Worm (Caenorhabditis elegans) whole organism, L4 larva: ENCODE measurements around the gene F54D10.8.

Experiments used
- F26F4.8 ChIP-seq: fragments of 200-800 bp; sonication (Bioruptor generic); conservative IDR thresholded peaks from 2 replicates; pipeline ENCODE4 v1.3.6; 2022; ENCODE audit warnings: missing genetic modification characterization, missing compliant biosample characterization
- F37D6.2 ChIP-seq: sonication (generic microtip); optimal IDR thresholded peaks from 2 replicates; lab custom pipeline; 2016; ENCODE audit warnings: mild to moderate bottlenecking, missing genetic modification characterization, missing compliant biosample characterization
- F44E2.7 ChIP-seq: fragments of 200-800 bp; sonication (Bioruptor generic); IDR thresholded peaks from 2 replicates; pipeline ENCODE4 v2.1.2; 2022; ENCODE audit warnings: missing genetic modification characterization, missing compliant biosample characterization
- F49E8.2 ChIP-seq: sonication (generic microtip); optimal IDR thresholded peaks from 2 replicates; lab custom pipeline; 2016; ENCODE audit warnings: missing compliant biosample characterization, mild to moderate bottlenecking, missing genetic modification characterization, borderline replicate concordance
- T20F7.1 ChIP-seq: fragments of 200-800 bp; sonication (Bioruptor generic); optimal IDR thresholded peaks from 2 replicates; lab custom pipeline; 2018; ENCODE audit warnings: mild to moderate bottlenecking, missing genetic modification characterization, missing compliant biosample characterization
- T26A8.4 ChIP-seq: fragments of 200-800 bp; sonication (Bioruptor generic); IDR thresholded peaks from 2 replicates; pipeline ENCODE4 v1.3.6; 2022; ENCODE audit warnings: missing genetic modification characterization, missing compliant biosample characterization
- Y5F2A.4 ChIP-seq: fragments of 200-800 bp; sonication (Bioruptor generic); optimal IDR thresholded peaks from 2 replicates; lab custom pipeline; 2018; ENCODE audit warnings: mild to moderate bottlenecking, missing genetic modification characterization, missing compliant biosample characterization
- Y75B8A.6 ChIP-seq: fragments of 200-800 bp; sonication (Bioruptor generic); IDR thresholded peaks from 2 replicates; pipeline ENCODE4 v1.3.6; 2022; ENCODE audit warnings: missing genetic modification reagents, missing genetic modification characterization, missing compliant biosample characterization
- aha-1 ChIP-seq: fragments of 150-350 bp; peaks from one replicate; lab custom pipeline; 2014; ENCODE audit warnings: missing biosample characterization, missing genetic modification characterization
- aly-2 ChIP-seq: sonication (generic microtip); optimal IDR thresholded peaks from 2 replicates; lab custom pipeline; 2018; ENCODE audit warnings: missing biosample characterization, missing genetic modification characterization
- arid-1 ChIP-seq: fragments of 200-800 bp; sonication (Bioruptor generic); conservative IDR thresholded peaks from 2 replicates; pipeline ENCODE4 v1.3.6; 2022; ENCODE audit warnings: missing genetic modification reagents, missing genetic modification characterization, missing compliant biosample characterization
- ceh-20 ChIP-seq: fragments of 200-800 bp; sonication (Bioruptor generic); IDR thresholded peaks from 2 replicates; pipeline ENCODE4 v1.3.6; 2022; ENCODE audit warnings: missing genetic modification reagents, missing genetic modification characterization, missing compliant biosample characterization
- ceh-28 ChIP-seq: fragments of 150-350 bp; optimal IDR thresholded peaks from 2 replicates; lab custom pipeline; 2014; ENCODE audit warnings: missing biosample characterization, missing genetic modification reagents, missing genetic modification characterization
- ceh-62 ChIP-seq: sonication (generic microtip); optimal IDR thresholded peaks from 2 replicates; lab custom pipeline; 2017; ENCODE audit warnings: missing biosample characterization, missing genetic modification characterization
- dmd-8 ChIP-seq: fragments of 200-800 bp; sonication (Bioruptor generic); IDR thresholded peaks from 2 replicates; pipeline ENCODE4 v1.3.6; 2022; ENCODE audit warnings: missing genetic modification characterization, missing compliant biosample characterization
- dmd-9 ChIP-seq: fragments of 200-800 bp; sonication (Bioruptor generic); IDR thresholded peaks from 2 replicates; pipeline ENCODE4 v1.3.6; 2022; ENCODE audit warnings: missing genetic modification reagents, missing genetic modification characterization, missing compliant biosample characterization
- dpl-1 ChIP-seq: fragments of 150-350 bp; optimal IDR thresholded peaks from 2 replicates; lab custom pipeline; 2014; ENCODE audit warnings: missing biosample characterization, missing genetic modification reagents, missing genetic modification characterization
- egl-27 ChIP-seq: sonication (generic microtip); optimal IDR thresholded peaks from 3 replicates; lab custom pipeline; 2017; ENCODE audit warnings: missing biosample characterization, missing genetic modification reagents, missing genetic modification characterization
- jun-1 ChIP-seq: fragments of 150-350 bp; optimal IDR thresholded peaks from 2 replicates; lab custom pipeline; 2014; ENCODE audit warnings: missing biosample characterization, missing genetic modification reagents, missing genetic modification characterization
- lim-7 ChIP-seq: fragments of 200-800 bp; sonication (Bioruptor generic); IDR thresholded peaks from 2 replicates; pipeline ENCODE4 v1.3.6; 2022; ENCODE audit warnings: missing genetic modification characterization, missing compliant biosample characterization
- lin-1 ChIP-seq: fragments of 200-800 bp; sonication (Bioruptor generic); IDR thresholded peaks from 2 replicates; pipeline ENCODE4 v1.3.6; 2022; ENCODE audit warnings: missing genetic modification reagents, missing genetic modification characterization, missing compliant biosample characterization
- lin-29 ChIP-seq: fragments of 200-800 bp; sonication (Bioruptor generic); IDR thresholded peaks from 2 replicates; pipeline ENCODE4 v1.3.6; 2022; ENCODE audit warnings: missing genetic modification reagents, missing genetic modification characterization, missing compliant biosample characterization
- lin-38 ChIP-seq: fragments of 200-800 bp; sonication (Bioruptor generic); IDR thresholded peaks from 2 replicates; pipeline ENCODE4 v1.3.6; 2022; ENCODE audit warnings: missing genetic modification reagents, missing genetic modification characterization, missing compliant biosample characterization
- lin-39 ChIP-seq: fragments of 150-350 bp; optimal IDR thresholded peaks from 2 replicates; lab custom pipeline; 2014; ENCODE audit warnings: missing biosample characterization, missing genetic modification reagents, missing genetic modification characterization
- lsy-2 ChIP-seq, 2 experiments: fragments of 150-350 bp in 1 of 2; sonication (generic microtip) in 1 of 2; optimal IDR thresholded peaks; 2 replicates each; lab custom pipeline; 2014 to 2017; ENCODE audit warnings: missing biosample characterization in 2 of 2, missing genetic modification characterization in 2 of 2
- mes-2 ChIP-seq: sonication (generic microtip); optimal IDR thresholded peaks from 2 replicates; lab custom pipeline; 2016; ENCODE audit warnings: missing genotype, mild to moderate bottlenecking, missing genetic modification characterization, missing compliant biosample characterization; ENCODE audit not compliant: poor library complexity, severe bottlenecking
- mxl-2 ChIP-seq: fragments of 200-800 bp; sonication (Bioruptor generic); conservative IDR thresholded peaks from 2 replicates; pipeline ENCODE4 v1.3.6; 2022; ENCODE audit warnings: missing genetic modification reagents, missing genetic modification characterization, missing compliant biosample characterization
- nhr-11 ChIP-seq: fragments of 150-350 bp; optimal IDR thresholded peaks from 2 replicates; lab custom pipeline; 2014; ENCODE audit warnings: missing biosample characterization, missing genetic modification characterization
- nhr-28 ChIP-seq: fragments of 150-350 bp; optimal IDR thresholded peaks from 2 replicates; lab custom pipeline; 2014; ENCODE audit warnings: missing biosample characterization, missing genetic modification characterization
- nhr-48 ChIP-seq: sonication (generic microtip); optimal IDR thresholded peaks from 2 replicates; lab custom pipeline; 2016; ENCODE audit warnings: mild to moderate bottlenecking, missing genetic modification characterization, missing compliant biosample characterization
- sdz-12 ChIP-seq: fragments of 200-800 bp; sonication (Bioruptor generic); optimal IDR thresholded peaks from 2 replicates; lab custom pipeline; 2018; ENCODE audit warnings: mild to moderate bottlenecking, missing genetic modification characterization, missing compliant biosample characterization
- snpc-1.2 ChIP-seq: fragments of 200-800 bp; sonication (Bioruptor generic); IDR thresholded peaks from 2 replicates; pipeline ENCODE4 v1.3.6; 2022; ENCODE audit warnings: missing genetic modification reagents, missing genetic modification characterization, missing compliant biosample characterization
- snpc-4 ChIP-seq: fragments of 150-350 bp; optimal IDR thresholded peaks from 2 replicates; lab custom pipeline; 2014; ENCODE audit warnings: missing biosample characterization, missing genetic modification characterization
- unc-39 ChIP-seq: sonication (generic microtip); optimal IDR thresholded peaks from 2 replicates; lab custom pipeline; 2017; ENCODE audit warnings: missing biosample characterization, missing genetic modification characterization
- unc-62 ChIP-seq, 3 experiments: fragments of 150-350 bp in 1 of 3; sonication (generic microtip); optimal IDR thresholded peaks in 2 of 3; peaks in 1 of 3; 1 replicate in 1 of 3; 2 replicates in 2 of 3; lab custom pipeline; 2014 to 2017; ENCODE audit warnings: missing biosample characterization in 3 of 3, missing genetic modification characterization in 3 of 3, missing genetic modification reagents in 3 of 3, missing genotype in 1 of 3
- vab-7 ChIP-seq: fragments of 200-800 bp; sonication (Bioruptor generic); IDR thresholded peaks from 2 replicates; pipeline ENCODE4 v1.3.6; 2022; ENCODE audit warnings: missing genetic modification reagents, missing genetic modification characterization, missing compliant biosample characterization
- zip-11 ChIP-seq: fragments of 200-800 bp; sonication (Bioruptor generic); IDR thresholded peaks from 2 replicates; pipeline ENCODE4 v1.3.6; 2022; ENCODE audit warnings: missing genetic modification characterization, missing compliant biosample characterization

F54D10.8 gene

DNA sequence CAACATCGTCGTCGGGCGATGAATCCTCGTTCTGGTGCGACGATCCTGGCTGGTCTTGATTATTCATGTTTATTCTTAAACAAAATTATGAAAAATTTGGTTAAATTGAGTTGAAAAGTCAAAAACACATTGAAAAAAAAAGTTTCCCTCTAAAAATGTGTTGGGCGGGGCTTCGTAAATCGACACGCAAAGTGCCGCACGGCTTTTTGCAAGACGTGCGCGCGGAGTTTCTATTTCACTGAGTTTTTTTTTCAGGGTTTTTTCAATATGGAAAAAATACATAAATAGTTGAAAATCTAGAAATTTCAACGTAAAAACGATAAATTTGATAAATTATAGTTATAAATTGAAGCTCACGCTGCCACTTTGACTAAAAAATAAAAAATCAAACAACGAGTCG, 19.6 kb downstream of the F54D10.8 start, which contains the start of gene F54D10.5 (continued):
- no peak for TF ChIP-seq nhr-48 (tag; lab: Kevin White, UChicago)

DNA sequence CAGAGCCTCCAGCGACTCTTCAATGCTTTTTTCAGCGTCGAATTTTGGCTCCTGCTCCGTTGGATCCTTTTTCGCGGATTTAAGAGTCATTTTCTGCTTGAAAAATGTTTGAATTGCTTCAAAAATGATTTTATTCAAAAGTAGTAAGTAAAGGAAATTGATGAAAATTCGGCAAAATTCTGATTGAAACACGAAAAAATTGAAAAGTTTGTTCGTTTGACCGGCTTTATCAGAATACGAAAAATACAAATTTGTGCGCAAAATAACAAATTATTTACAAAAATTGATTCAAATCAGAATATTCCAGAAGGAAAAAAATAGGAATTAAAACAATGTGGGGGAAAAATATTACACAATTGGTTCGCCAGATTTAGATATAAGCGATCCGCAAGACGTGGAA, 20.7 kb downstream of the F54D10.8 start, which contains the start of gene F54D10.4:
F54D10.4 (minus strand) TSS at position 101 of the 400 bp plus-strand sequence.
- peak; percentile 82 for TF ChIP-seq aha-1 (tag; lab: Kevin White, UChicago)
- TF ChIP-seq lim-7 (GFP tag; lab: Robert Waterston, UW) = no peak

DNA sequence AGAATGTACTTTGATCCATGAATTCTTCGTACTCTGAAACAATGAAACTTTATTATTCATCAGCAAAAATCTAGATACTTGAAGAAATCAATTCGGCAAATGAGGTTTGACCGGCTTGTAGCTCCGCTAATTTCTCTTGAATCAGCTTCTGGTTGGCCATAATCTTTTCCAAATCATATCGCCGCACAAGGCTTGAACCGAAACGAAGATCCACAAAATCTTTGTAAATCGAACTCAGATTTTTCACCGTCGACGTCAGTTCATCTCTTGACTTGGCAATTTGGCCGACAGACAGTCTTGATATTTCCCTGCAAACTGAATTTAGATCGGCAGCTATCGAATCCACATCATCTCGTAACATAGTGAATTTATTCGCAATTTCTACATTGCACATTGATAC, 22.2 kb downstream of the F54D10.8 start:
- TF ChIP-seq dpl-1 (no peak), arid-1 (GFP tag; lab: Robert Waterston, UW) (no peak), vab-7 (GFP tag; lab: Robert Waterston, UW) (no peak), dmd-9 (no peak), unc-62 (GFP tag; optimal IDR thresholded peaks at IDR 0.05 in 1 of 2; lab: Kevin White, UChicago) (peak in 1 of 2 experiments; percentile 96), unc-62 (tag; optimal IDR thresholded peaks at IDR 0.05; lab: Kevin White, UChicago) (no peak)

DNA sequence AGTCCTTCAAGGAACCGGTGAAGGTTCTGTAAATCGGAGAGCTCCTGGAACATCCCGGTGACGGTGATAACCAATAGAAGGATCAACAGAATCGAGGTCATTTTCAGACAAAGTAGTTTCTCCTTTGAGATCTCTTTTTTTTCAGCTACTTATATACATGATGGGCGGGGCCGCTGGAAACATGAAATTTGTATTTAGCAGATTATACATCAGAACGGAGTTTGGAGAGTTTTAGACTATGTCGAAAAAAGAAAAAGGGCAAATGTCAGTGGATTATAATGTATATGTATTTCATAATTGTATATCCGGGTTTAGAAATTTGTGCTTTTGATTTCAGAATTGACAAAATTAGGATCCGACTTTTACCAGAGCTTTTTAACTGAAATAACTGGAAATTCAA, 24.5 kb downstream of the F54D10.8 start, which contains the start of gene ins-32:
ins-32 (minus strand) TSS at position 101 of the 400 bp plus-strand sequence.
- TF ChIP-seq zip-11 (GFP tag; lab: Robert Waterston, UW) = no peak
- no peak for TF ChIP-seq lin-29
- TF ChIP-seq snpc-1.2 (GFP tag; lab: Robert Waterston, UW) = no peak
- TF ChIP-seq aha-1 (tag; lab: Kevin White, UChicago) = no peak
- no peak for TF ChIP-seq nhr-11 (tag; lab: Kevin White, UChicago)
- TF ChIP-seq dmd-8 (GFP tag; lab: Robert Waterston, UW) = no peak
- no peak for TF ChIP-seq sdz-12 (GFP tag; lab: Kevin White, UChicago)
- no peak for TF ChIP-seq F44E2.7 (GFP tag; lab: Robert Waterston, UW)
- TF ChIP-seq mes-2 (tag; lab: Kevin White, UChicago) = no peak
- no peak for TF ChIP-seq jun-1 (tag; lab: Kevin White, UChicago)
- no peak for TF ChIP-seq nhr-28 (tag; lab: Kevin White, UChicago)
- TF ChIP-seq aly-2 (tag; lab: Kevin White, UChicago) = no peak
- no peak for TF ChIP-seq F26F4.8
- no peak for TF ChIP-seq ceh-20 (GFP tag; lab: Robert Waterston, UW)
- TF ChIP-seq, all 104 proteins: peak for 0

DNA sequence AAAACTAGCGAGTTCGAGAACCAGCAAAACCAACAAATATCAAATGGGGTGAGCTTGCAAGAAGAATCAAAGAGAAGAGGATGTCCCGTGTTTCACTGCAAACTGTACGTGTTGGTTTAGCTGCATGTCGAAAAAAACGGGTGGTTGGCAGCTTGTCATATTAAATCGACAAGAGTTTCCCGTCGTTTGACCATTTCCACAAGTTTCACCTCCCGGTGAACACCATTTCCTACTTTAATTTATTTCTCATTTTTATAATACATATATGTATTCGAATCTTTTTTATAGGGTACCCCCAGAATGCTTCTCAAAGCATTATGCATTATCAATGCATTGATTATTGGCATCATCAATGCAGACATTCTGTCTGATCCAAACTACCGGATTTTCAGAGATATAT, 32.4 kb downstream of the F54D10.8 start, which contains the start of gene Y8A9A.2:
Y8A9A.2 (plus strand) TSS at position 301 of the 400 bp plus-strand sequence.
- TF ChIP-seq snpc-4 (tag; lab: Kevin White, UChicago) (no peak), mxl-2 (GFP tag; lab: Robert Waterston, UW) (no peak), T26A8.4 (GFP tag; lab: Robert Waterston, UW) (no peak), F37D6.2 (no peak), Y75B8A.6 (no peak), Y5F2A.4 (no peak), F49E8.2 (tag; lab: Kevin White, UChicago) (no peak), ceh-28 (tag; lab: Kevin White, UChicago) (no peak), egl-27 (no peak), unc-39 (tag; lab: Kevin White, UChicago) (no peak), ceh-62 (tag; lab: Kevin White, UChicago) (no peak), T20F7.1 (no peak), lin-39 (tag; lab: Kevin White, UChicago) (no peak), lin-38 (GFP tag; lab: Robert Waterston, UW) (no peak), lin-1 (GFP tag; lab: Robert Waterston, UW) (no peak), lsy-2 (tag; optimal IDR thresholded peaks at IDR 0.05; lab: Kevin White, UChicago) (no peak), arid-1 (GFP tag; lab: Robert Waterston, UW) (no peak)
